Fruit fly (Drosophila melanogaster) whole organism, wandering third instar larva: ENCODE data around the gene PolZ2.

ENCODE experiments used
- Hr78 ChIP-seq: fragments of >200 bp; optimal IDR thresholded peaks from 2 replicates; lab custom pipeline; 2017; ENCODE audit warnings: missing biosample characterization, missing genetic modification characterization
- OdsH ChIP-seq: fragments of 200-800 bp; sonication (Bioruptor generic); optimal IDR thresholded peaks from 2 replicates; lab custom pipeline; 2016; ENCODE audit warnings: missing biosample characterization, mild to moderate bottlenecking, missing genetic modification characterization
- Rel ChIP-seq, 2 experiments: fragments of 200-800 bp; sonication (Bioruptor generic) in 1 of 2; optimal IDR thresholded peaks; 2 replicates in 1 of 2; 3 replicates in 1 of 2; lab custom pipeline; 2016 to 2019; ENCODE audit warnings: mild to moderate bottlenecking in 2 of 2, missing biosample characterization in 2 of 2, missing genetic modification characterization in 2 of 2, moderate library complexity in 1 of 2
- Vsx2 ChIP-seq: fragments of 200-300, 225-300 bp; sonication (Bioruptor generic); optimal IDR thresholded peaks from 2 replicates; lab custom pipeline; 2018; ENCODE audit warnings: missing biosample characterization, missing genetic modification characterization; ENCODE audit not compliant: partially characterized antibody
- br ChIP-seq: fragments of 200-800 bp; sonication (Bioruptor generic); optimal IDR thresholded peaks from 2 replicates; lab custom pipeline; 2016; ENCODE audit warnings: missing biosample characterization, missing genetic modification characterization
- brk ChIP-seq: fragments of 200-800 bp; sonication (Bioruptor generic); optimal IDR thresholded peaks from 2 replicates; lab custom pipeline; 2016; ENCODE audit warnings: missing biosample characterization, mild to moderate bottlenecking, missing genetic modification characterization
- ey ChIP-seq: fragments of 200-800 bp; sonication (Bioruptor generic); optimal IDR thresholded peaks from 2 replicates; lab custom pipeline; 2016; ENCODE audit warnings: missing biosample characterization, missing genetic modification characterization
- h ChIP-seq: fragments of 200-800 bp; sonication (Bioruptor generic); optimal IDR thresholded peaks from 3 replicates; lab custom pipeline; 2016; ENCODE audit warnings: missing biosample characterization, mild to moderate bottlenecking, missing genetic modification characterization
- pan ChIP-seq: fragments of >200 bp; optimal IDR thresholded peaks from 2 replicates; lab custom pipeline; 2017
- psq ChIP-seq: fragments of 200-800 bp; sonication (Bioruptor generic); optimal IDR thresholded peaks from 3 replicates; lab custom pipeline; 2017; ENCODE audit warnings: missing biosample characterization, mild to moderate bottlenecking, missing genetic modification characterization, moderate library complexity
- tai ChIP-seq: sonication (Bioruptor generic); optimal IDR thresholded peaks from 2 replicates; lab custom pipeline; 2016; ENCODE audit warnings: missing biosample characterization, missing genetic modification characterization
- usp ChIP-seq: fragments of >200 bp; optimal IDR thresholded peaks from 2 replicates; lab custom pipeline; 2017; ENCODE audit warnings: missing biosample characterization, missing genetic modification characterization

- no peak for TF ChIP-seq pan (lab: Kevin White, UChicago)
- TF ChIP-seq Rel (GFP tag; optimal IDR thresholded peaks at IDR 0.05; lab: Kevin White, UChicago), result no peak
- TF ChIP-seq Rel (tag; optimal IDR thresholded peaks at IDR 0.05; lab: Kevin White, UChicago), result peak; percentile 45
- no peak for TF ChIP-seq br (GFP tag; lab: Kevin White, UChicago)
- TF ChIP-seq h, result peak; percentile 56
- TF ChIP-seq brk (GFP tag; lab: Kevin White, UChicago), result no peak
- TF ChIP-seq Hr78 (GFP tag; lab: Kevin White, UChicago), result peak; percentile 55
- TF ChIP-seq tai (GFP tag; lab: Kevin White, UChicago), result no peak
- TF ChIP-seq ey, result peak; percentile 33
- no peak for TF ChIP-seq Vsx2 (GFP tag; lab: Kevin White, UChicago)
- peak; percentile 48 for TF ChIP-seq psq (GFP tag; lab: Kevin White, UChicago)
- no peak for TF ChIP-seq usp (GFP tag; lab: Kevin White, UChicago)
- peak; percentile 23 for TF ChIP-seq OdsH
Measured at dm6 chr3R:5606477-5606876, 17.8 kb downstream of the PolZ2 start, which contains the start of gene asl.
